Worm (Caenorhabditis elegans) whole organism, L3 larva: ENCODE data around the gene wdfy-2.

ENCODE experiments used
- ceh-82 ChIP-seq: fragments of 150-350 bp; optimal IDR thresholded peaks from 2 replicates; lab custom pipeline; 2014; ENCODE audit warnings: missing biosample characterization, missing genetic modification characterization
- ceh-9 ChIP-seq: sonication (generic microtip); optimal IDR thresholded peaks from 2 replicates; lab custom pipeline; 2018; ENCODE audit warnings: missing biosample characterization, missing genetic modification characterization
- daf-12 ChIP-seq: fragments of 150-350 bp; optimal IDR thresholded peaks from 2 replicates; lab custom pipeline; 2014; ENCODE audit warnings: missing biosample characterization, missing genetic modification reagents, missing genetic modification characterization
- elt-1 ChIP-seq: fragments of 150-350 bp; optimal IDR thresholded peaks from 2 replicates; lab custom pipeline; 2014; ENCODE audit warnings: missing biosample characterization, missing genetic modification characterization
- elt-2 ChIP-seq: sonication (generic microtip); optimal IDR thresholded peaks from 2 replicates; lab custom pipeline; 2016; ENCODE audit warnings: missing genetic modification reagents, mild to moderate bottlenecking, missing genetic modification characterization, missing compliant biosample characterization
- fkh-10 ChIP-seq: sonication (generic microtip); optimal IDR thresholded peaks from 2 replicates; lab custom pipeline; 2017; ENCODE audit warnings: missing biosample characterization, missing genetic modification reagents, missing genetic modification characterization
- fos-1 ChIP-seq: fragments of 150-350 bp; optimal IDR thresholded peaks from 2 replicates; lab custom pipeline; 2014; ENCODE audit warnings: missing biosample characterization, missing genetic modification characterization
- jun-1 ChIP-seq: fragments of 150-350 bp; optimal IDR thresholded peaks from 2 replicates; lab custom pipeline; 2014; ENCODE audit warnings: missing biosample characterization, missing genetic modification reagents, missing genetic modification characterization
- nfya-1 ChIP-seq: sonication (generic microtip); optimal IDR thresholded peaks from 2 replicates; lab custom pipeline; 2017; ENCODE audit warnings: missing genetic modification characterization, mild to moderate bottlenecking, missing compliant biosample characterization, antibody characterized with exemption, moderate library complexity; ENCODE audit not compliant: insufficient read depth
- nhr-11 ChIP-seq: fragments of 150-350 bp; optimal IDR thresholded peaks from 2 replicates; lab custom pipeline; 2014; ENCODE audit warnings: missing biosample characterization, missing genetic modification characterization
- sea-2 ChIP-seq: fragments of 150-350 bp; sonication (generic microtip); optimal IDR thresholded peaks from 4 replicates; lab custom pipeline; 2014; ENCODE audit warnings: missing biosample characterization, missing genetic modification reagents, missing genetic modification characterization
- skn-1 ChIP-seq: fragments of 150-350 bp; optimal IDR thresholded peaks from 2 replicates; lab custom pipeline; 2014; ENCODE audit warnings: missing biosample characterization, missing genetic modification characterization
- tbx-2 ChIP-seq: sonication (generic microtip); optimal IDR thresholded peaks from 2 replicates; lab custom pipeline; 2016; ENCODE audit warnings: mild to moderate bottlenecking, missing genetic modification characterization, missing compliant biosample characterization

ce11 chrII:9356723-9357122 lies 37.1 kb downstream of the wdfy-2 start:
- TF ChIP-seq tbx-2 (tag; lab: Kevin White, UChicago) (peak; percentile 3), fkh-10 (GFP tag; lab: Kevin White, UChicago) (no peak), jun-1 (no peak), ceh-82 (tag; lab: Kevin White, UChicago) (no peak), skn-1 (tag; lab: Kevin White, UChicago) (no peak), elt-2 (tag; lab: Kevin White, UChicago) (peak; percentile 16), nfya-1 (tag; lab: Kevin White, UChicago) (peak; percentile 70), fos-1 (tag; lab: Kevin White, UChicago) (no peak), nhr-11 (tag; lab: Kevin White, UChicago) (no peak), sea-2 (no peak), elt-1 (tag; lab: Kevin White, UChicago) (no peak), ceh-9 (tag; lab: Kevin White, UChicago) (no peak), daf-12 (tag; lab: Kevin White, UChicago) (no peak)
